Worm (Caenorhabditis elegans): ENCODE measurements around the gene CD4.11.

Gene CD4.11

ce11 chrV:5587955-5588354 is 3.0 kb downstream of the CD4.11 start:
- TF ChIP-seq lir-3 (tag; optimal IDR thresholded peaks at IDR 0.05) (no peak), snpc-4 (tag; optimal IDR thresholded peaks at IDR 0.05) (peak; percentile 48), nhr-237 (tag; optimal IDR thresholded peaks at IDR 0.05) (no peak), F49E8.2 (tag; optimal IDR thresholded peaks at IDR 0.05; ENCODE audit: borderline replicate concordance) (peak; percentile 34), lin-39 (tag; optimal IDR thresholded peaks at IDR 0.05) (no peak), egl-43 (GFP tag; IDR thresholded peaks at IDR 0.05) (no peak), madf-9 (GFP tag; conservative IDR thresholded peaks at IDR 0.05) (0 out of 2 replicates have a peak, but pooled peaks have one; percentile 20), nhr-28 (tag; optimal IDR thresholded peaks at IDR 0.05) (no peak), lsy-2 (tag; optimal IDR thresholded peaks at IDR 0.05) (no peak), snpc-1.2 (GFP tag; IDR thresholded peaks at IDR 0.05) (peak; percentile 70), egl-27 (tag; optimal IDR thresholded peaks at IDR 0.05) (no peak), lin-15B (tag; optimal IDR thresholded peaks at IDR 0.05) (no peak), Y48G9A.11 (GFP tag; IDR thresholded peaks at IDR 0.05) (peak; percentile 47; the same call in 1 of the 2 replicates), lin-38 (GFP tag; IDR thresholded peaks at IDR 0.05) (peak; percentile 70), F26F4.8 (GFP tag; conservative IDR thresholded peaks at IDR 0.05) (0 out of 2 replicates have a peak, but pooled peaks have one; percentile 62), mxl-2 (GFP tag; conservative IDR thresholded peaks at IDR 0.05) (no peak), lim-7 (GFP tag; IDR thresholded peaks at IDR 0.05) (peak; percentile 76), T20F7.1 (GFP tag; optimal IDR thresholded peaks at IDR 0.05) (no peak), lin-13 (GFP tag; optimal IDR thresholded peaks at IDR 0.05) (no peak), spr-3 (GFP tag; optimal IDR thresholded peaks at IDR 0.05) (no peak), ceh-44 (GFP tag; IDR thresholded peaks at IDR 0.05) (peak; percentile 85), zfp-3 (GFP tag; conservative IDR thresholded peaks at IDR 0.05) (0 out of 2 replicates have a peak, but pooled peaks have one; percentile 29), tra-1 (GFP tag; IDR thresholded peaks at IDR 0.05) (no peak), F37D6.2 (tag; optimal IDR thresholded peaks at IDR 0.05) (no peak)

- TF ChIP-seq Y48G9A.11 (GFP tag; IDR thresholded peaks at IDR 0.05) (peak; percentile 78), nhr-28 (tag; optimal IDR thresholded peaks at IDR 0.05) (no peak), egl-27 (tag; optimal IDR thresholded peaks at IDR 0.05) (no peak), mep-1 (tag; optimal IDR thresholded peaks at IDR 0.05) (no peak), egl-43 (GFP tag; IDR thresholded peaks at IDR 0.05) (peak; percentile 69; the same call in 1 of the 2 replicates), dmd-9 (GFP tag; IDR thresholded peaks at IDR 0.05) (no peak), rbr-2 (tag; optimal IDR thresholded peaks at IDR 0.05) (no peak), tra-1 (GFP tag; IDR thresholded peaks at IDR 0.05) (peak; percentile 47; the same call in 1 of the 2 replicates), snpc-4 (tag; optimal IDR thresholded peaks at IDR 0.05) (no peak), nhr-237 (tag; optimal IDR thresholded peaks at IDR 0.05) (no peak), spr-3 (GFP tag; optimal IDR thresholded peaks at IDR 0.05) (peak; percentile 2), ceh-62 (tag; optimal IDR thresholded peaks at IDR 0.05) (no peak), madf-5 (GFP tag; IDR thresholded peaks at IDR 0.05) (peak; percentile 78 to 94; a peak in 3 of 4 replicates), hmg-1.1 (GFP tag; IDR thresholded peaks at IDR 0.05) (no peak), unc-130 (GFP tag; optimal IDR thresholded peaks at IDR 0.05) (peak; percentile 33), Y75B8A.6 (GFP tag; IDR thresholded peaks at IDR 0.05) (peak; percentile 93), zfp-3 (GFP tag; conservative IDR thresholded peaks at IDR 0.05) (peak; percentile 30; the same call in 1 of the 2 replicates), D1046.2 (GFP tag; IDR thresholded peaks at IDR 0.05) (peak; percentile 87; the same call in 1 of the 2 replicates), nhr-11 (tag; optimal IDR thresholded peaks at IDR 0.05) (no peak), lir-3 (tag; optimal IDR thresholded peaks at IDR 0.05) (no peak), vab-7 (GFP tag; IDR thresholded peaks at IDR 0.05) (peak; percentile 78), hif-1 (tag; optimal IDR thresholded peaks at IDR 0.05) (no peak), ctbp-1 (GFP tag; IDR thresholded peaks at IDR 0.05) (peak; percentile 68), nhr-111 (GFP tag; optimal IDR thresholded peaks at IDR 0.05) (peak; percentile 76), php-3 (GFP tag; IDR thresholded peaks at IDR 0.05) (0 out of 2 replicates have a peak, but pooled peaks have one; percentile 25), hlh-30 (tag; optimal IDR thresholded peaks at IDR 0.05; ENCODE audit: insufficient read depth) (no peak), Y105C5A.15 (GFP tag; IDR thresholded peaks at IDR 0.05) (peak; percentile 99), pqm-1 (tag; optimal IDR thresholded peaks at IDR 0.05) (no peak), saeg-2 (GFP tag; IDR thresholded peaks at IDR 0.05) (0 out of 2 replicates have a peak, but pooled peaks have one; percentile 52), zfp-2 (tag; optimal IDR thresholded peaks at IDR 0.05) (no peak), F26F4.8 (GFP tag; conservative IDR thresholded peaks at IDR 0.05) (peak; percentile 76), arid-1 (GFP tag; conservative IDR thresholded peaks at IDR 0.05) (peak; percentile 94), daf-12 (tag; optimal IDR thresholded peaks at IDR 0.05) (no peak), mes-2 (tag; optimal IDR thresholded peaks at IDR 0.05; ENCODE audit: poor library complexity, severe bottlenecking) (peak; percentile 10), daf-19 (GFP tag; conservative IDR thresholded peaks at IDR 0.05) (peak; percentile 88)
Observed at ce11 chrV:5591887-5592286, 7.0 kb downstream of the CD4.11 start.

Measured in whole organism, L4 larva.